Worm (Caenorhabditis elegans): ENCODE results near the gene srx-101.

The srx-101 gene

DNA sequence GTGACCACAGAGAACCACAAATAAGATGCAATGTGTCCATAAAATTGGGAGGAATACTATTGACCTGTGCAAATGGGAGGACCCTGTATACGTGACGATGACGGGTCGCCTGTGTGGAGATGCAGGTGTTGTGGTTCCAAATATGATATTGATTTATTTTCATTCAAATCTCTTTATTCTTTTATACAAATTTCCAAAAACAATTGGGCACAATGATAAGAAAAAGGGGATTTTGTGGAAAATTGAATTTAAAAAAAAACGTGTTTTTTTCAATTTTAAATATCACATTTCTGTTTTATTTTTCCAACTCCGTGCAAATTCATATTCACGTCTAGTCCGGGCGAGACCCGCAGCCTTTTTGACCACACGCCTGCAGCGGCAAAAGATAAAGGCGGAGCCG lies 15.4 kb downstream of the srx-101 start, which contains the start of gene F19B10.2:
Gene F19B10.2, plus strand, starts transcription at position 301 of the 400 bp plus-strand sequence.
- TF ChIP-seq mab-5 (tag; optimal IDR thresholded peaks at IDR 0.05) (no peak), nhr-11 (tag; optimal IDR thresholded peaks at IDR 0.05) (no peak), skn-1 (tag; optimal IDR thresholded peaks at IDR 0.05) (no peak), lin-13 (GFP tag; optimal IDR thresholded peaks at IDR 0.05) (no peak), mdl-1 (tag; optimal IDR thresholded peaks at IDR 0.05) (no peak), zag-1 (tag; optimal IDR thresholded peaks at IDR 0.05) (no peak), nhr-6 (tag; optimal IDR thresholded peaks at IDR 0.05) (no peak), ztf-1 (GFP tag; conservative IDR thresholded peaks at IDR 0.05) (no peak), ceh-16 (tag; optimal IDR thresholded peaks at IDR 0.05) (no peak), nhr-10 (tag; optimal IDR thresholded peaks at IDR 0.05) (no peak), sem-4 (tag; optimal IDR thresholded peaks at IDR 0.05) (no peak), mbf-1 (tag; optimal IDR thresholded peaks at IDR 0.05) (no peak), unc-62 (GFP tag; optimal IDR thresholded peaks at IDR 0.05) (no peak), aly-2 (tag; optimal IDR thresholded peaks at IDR 0.05) (no peak), elt-1 (tag; optimal IDR thresholded peaks at IDR 0.05) (no peak), unc-55 (GFP tag; optimal IDR thresholded peaks at IDR 0.05) (no peak), ceh-82 (tag; optimal IDR thresholded peaks at IDR 0.05) (no peak), dmd-4 (tag; optimal IDR thresholded peaks at IDR 0.05) (no peak), crh-2 (tag; optimal IDR thresholded peaks at IDR 0.05) (no peak)

DNA sequence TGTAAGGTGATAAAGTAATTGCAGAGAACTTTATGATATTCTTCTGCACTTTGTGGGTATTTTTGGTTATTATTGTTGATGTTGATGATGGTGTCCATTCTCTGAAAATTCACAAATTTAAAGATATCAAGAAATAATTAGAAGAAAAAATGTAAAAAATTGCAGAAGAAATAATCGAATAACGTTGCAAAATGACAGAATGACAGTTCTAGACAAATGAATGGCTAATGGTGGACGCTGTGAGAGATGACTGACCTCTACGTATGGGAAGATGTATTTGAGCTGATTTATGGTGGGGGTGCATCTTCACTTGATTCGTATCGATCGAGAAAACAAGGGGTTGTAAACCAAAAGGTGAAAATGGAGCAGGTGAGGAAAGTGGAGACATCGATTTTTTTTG lies 17.1 kb downstream of the srx-101 start, which contains the start of gene sea-1:
Gene sea-1, minus strand, starts transcription at position 101 of the 400 bp plus-strand sequence.
- TF ChIP-seq nhr-237 (tag; optimal IDR thresholded peaks at IDR 0.05) (no peak), sem-4 (tag; optimal IDR thresholded peaks at IDR 0.05) (no peak), nhr-25 (tag; optimal IDR thresholded peaks at IDR 0.05) (no peak), alr-1 (tag; optimal IDR thresholded peaks at IDR 0.05) (no peak), unc-55 (GFP tag; optimal IDR thresholded peaks at IDR 0.05) (no peak), mbf-1 (tag; optimal IDR thresholded peaks at IDR 0.05) (no peak), ztf-11 (tag; optimal IDR thresholded peaks at IDR 0.05) (no peak), elt-1 (tag; optimal IDR thresholded peaks at IDR 0.05) (no peak), F13H6.1 (tag; optimal IDR thresholded peaks at IDR 0.05) (no peak), unc-39 (tag; optimal IDR thresholded peaks at IDR 0.05) (no peak), crh-2 (tag; optimal IDR thresholded peaks at IDR 0.05) (no peak), Y55F3AM.14 (GFP tag; optimal IDR thresholded peaks at IDR 0.05) (no peak), ceh-16 (tag; optimal IDR thresholded peaks at IDR 0.05) (no peak), nhr-21 (tag; optimal IDR thresholded peaks at IDR 0.05) (no peak), unc-62 (GFP tag; optimal IDR thresholded peaks at IDR 0.05) (no peak)

- TF ChIP-seq nhr-10 (tag; optimal IDR thresholded peaks at IDR 0.05): no peak
- no peak for TF ChIP-seq nhr-237 (tag; optimal IDR thresholded peaks at IDR 0.05)
- TF ChIP-seq ztf-11 (tag; optimal IDR thresholded peaks at IDR 0.05): no peak
- TF ChIP-seq zag-1 (tag; optimal IDR thresholded peaks at IDR 0.05): no peak
- no peak for TF ChIP-seq unc-62 (GFP tag; optimal IDR thresholded peaks at IDR 0.05)
- TF ChIP-seq ama-1 (optimal IDR thresholded peaks at IDR 0.05): no peak
- TF ChIP-seq lin-39 (tag; optimal IDR thresholded peaks at IDR 0.05): no peak
- TF ChIP-seq F13H6.1 (tag; optimal IDR thresholded peaks at IDR 0.05): no peak
- no peak for TF ChIP-seq ceh-16 (tag; optimal IDR thresholded peaks at IDR 0.05)
- TF ChIP-seq sem-4 (tag; optimal IDR thresholded peaks at IDR 0.05): no peak
- no peak for TF ChIP-seq nhr-77 (tag; optimal IDR thresholded peaks at IDR 0.05)
- TF ChIP-seq dmd-4 (tag; optimal IDR thresholded peaks at IDR 0.05): no peak
- no peak for TF ChIP-seq snpc-4 (tag; optimal IDR thresholded peaks at IDR 0.05)
- no peak for TF ChIP-seq crh-2 (tag; optimal IDR thresholded peaks at IDR 0.05)
These were observed 19.6 kb downstream of the srx-101 start, which contains the start of gene srx-98 for ce11 chrII:3670956-3671355. Gene srx-98, minus strand, starts transcription at chrII:3671056.

DNA sequence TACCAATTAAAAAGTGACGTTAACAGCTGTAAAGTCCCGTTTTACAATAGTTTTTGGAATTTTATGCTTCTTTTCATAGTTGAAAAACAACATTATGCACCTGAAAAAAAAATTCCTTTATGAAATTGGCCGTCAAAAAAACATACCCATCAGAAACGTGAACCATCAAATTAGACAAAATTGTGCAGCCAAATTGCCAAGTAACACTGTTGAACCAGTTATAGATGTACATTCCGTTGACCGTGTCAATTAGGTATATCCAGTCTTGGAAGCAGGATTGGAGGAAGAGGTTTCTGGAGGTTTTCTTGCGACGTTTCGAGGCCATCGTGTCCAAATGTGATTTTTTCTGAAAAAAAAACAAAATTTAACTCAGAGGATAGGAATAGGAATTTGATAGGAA lies 21.2 kb downstream of the srx-101 start, which contains the start of gene srx-97:
Gene srx-97, minus strand, starts transcription at position 101 of the 400 bp plus-strand sequence.
- TF ChIP-seq zag-1 (tag; optimal IDR thresholded peaks at IDR 0.05) (no peak), nhr-21 (tag; optimal IDR thresholded peaks at IDR 0.05) (no peak), Y55F3AM.14 (GFP tag; optimal IDR thresholded peaks at IDR 0.05) (no peak), nhr-77 (tag; optimal IDR thresholded peaks at IDR 0.05) (no peak), unc-62 (GFP tag; optimal IDR thresholded peaks at IDR 0.05) (no peak), C34F6.9 (tag; optimal IDR thresholded peaks at IDR 0.05) (no peak), ceh-16 (tag; optimal IDR thresholded peaks at IDR 0.05) (no peak), nhr-6 (tag; optimal IDR thresholded peaks at IDR 0.05) (no peak), elt-3 (tag; optimal IDR thresholded peaks at IDR 0.05) (no peak), nhr-10 (tag; optimal IDR thresholded peaks at IDR 0.05) (no peak), ztf-11 (tag; optimal IDR thresholded peaks at IDR 0.05) (no peak), nhr-237 (tag; optimal IDR thresholded peaks at IDR 0.05) (no peak), nhr-25 (tag; optimal IDR thresholded peaks at IDR 0.05) (no peak), alr-1 (tag; optimal IDR thresholded peaks at IDR 0.05) (no peak), nhr-129 (tag; optimal IDR thresholded peaks at IDR 0.05) (no peak), gmeb-1 (tag; optimal IDR thresholded peaks at IDR 0.05) (no peak), blmp-1 (tag; optimal IDR thresholded peaks at IDR 0.05; ENCODE audit: insufficient read depth) (no peak), lin-11 (tag; optimal IDR thresholded peaks at IDR 0.05) (no peak), sma-3 (GFP tag; optimal IDR thresholded peaks at IDR 0.05) (no peak), skn-1 (tag; optimal IDR thresholded peaks at IDR 0.05) (no peak)

Data from whole organism, L2 larva.